Worm (Caenorhabditis elegans) whole organism, L4 larva: Measurements from ENCODE around the gene srpa-68.

Experiments used
- D1046.2 ChIP-seq: fragments of 200-800 bp; sonication (Bioruptor generic); IDR thresholded peaks from 2 replicates; pipeline ENCODE4 v1.3.6; 2022; ENCODE audit warnings: missing genetic modification characterization, missing compliant biosample characterization
- F37D6.2 ChIP-seq: sonication (generic microtip); optimal IDR thresholded peaks from 2 replicates; lab custom pipeline; 2016; ENCODE audit warnings: mild to moderate bottlenecking, missing genetic modification characterization, missing compliant biosample characterization
- R02D3.7 ChIP-seq: fragments of 150-350 bp; sonication (generic microtip); optimal IDR thresholded peaks from 3 replicates; lab custom pipeline; 2014; ENCODE audit warnings: missing biosample characterization, missing genetic modification characterization
- Y105C5A.15 ChIP-seq: fragments of 200-800 bp; sonication (Bioruptor generic); IDR thresholded peaks from 2 replicates; pipeline ENCODE4 v1.3.6; 2022; ENCODE audit warnings: missing genetic modification characterization, missing compliant biosample characterization
- Y48G9A.11 ChIP-seq: fragments of 200-800 bp; sonication (Bioruptor generic); IDR thresholded peaks from 2 replicates; pipeline ENCODE4 v1.3.6; 2022; ENCODE audit warnings: missing genetic modification reagents, missing genetic modification characterization, missing compliant biosample characterization
- ceh-20 ChIP-seq: fragments of 200-800 bp; sonication (Bioruptor generic); IDR thresholded peaks from 2 replicates; pipeline ENCODE4 v1.3.6; 2022; ENCODE audit warnings: missing genetic modification reagents, missing genetic modification characterization, missing compliant biosample characterization
- ceh-28 ChIP-seq: fragments of 150-350 bp; optimal IDR thresholded peaks from 2 replicates; lab custom pipeline; 2014; ENCODE audit warnings: missing biosample characterization, missing genetic modification reagents, missing genetic modification characterization
- cey-2 ChIP-seq: sonication (generic microtip); optimal IDR thresholded peaks from 3 replicates; lab custom pipeline; 2017; ENCODE audit warnings: missing genetic modification characterization, mild to moderate bottlenecking, missing compliant biosample characterization, antibody characterized with exemption, borderline replicate concordance; ENCODE audit not compliant: insufficient read depth
- ctbp-1 ChIP-seq: fragments of 200-800 bp; sonication (Bioruptor generic); IDR thresholded peaks from 2 replicates; pipeline ENCODE4 v1.3.6; 2022; ENCODE audit warnings: missing genetic modification reagents, missing genetic modification characterization, missing compliant biosample characterization
- daf-19 ChIP-seq: fragments of 200-800 bp; sonication (Bioruptor generic); conservative IDR thresholded peaks from 2 replicates; pipeline ENCODE4 v1.3.6; 2022; ENCODE audit warnings: missing genetic modification characterization, missing compliant biosample characterization
- dmd-8 ChIP-seq: fragments of 200-800 bp; sonication (Bioruptor generic); IDR thresholded peaks from 2 replicates; pipeline ENCODE4 v1.3.6; 2022; ENCODE audit warnings: missing genetic modification characterization, missing compliant biosample characterization
- dpl-1 ChIP-seq: fragments of 150-350 bp; optimal IDR thresholded peaks from 2 replicates; lab custom pipeline; 2014; ENCODE audit warnings: missing biosample characterization, missing genetic modification reagents, missing genetic modification characterization
- dve-1 ChIP-seq: sonication (generic microtip); optimal IDR thresholded peaks from 2 replicates; lab custom pipeline; 2017; ENCODE audit warnings: antibody characterized with exemption, mild to moderate bottlenecking, missing genetic modification characterization, missing compliant biosample characterization; ENCODE audit not compliant: insufficient read depth
- fos-1 ChIP-seq: fragments of 150-350 bp; optimal IDR thresholded peaks from 2 replicates; lab custom pipeline; 2014; ENCODE audit warnings: missing biosample characterization, missing genetic modification characterization
- gei-8 ChIP-seq: fragments of 200-800 bp; sonication (Bioruptor generic); optimal IDR thresholded peaks from 2 replicates; lab custom pipeline; 2018; ENCODE audit warnings: mild to moderate bottlenecking, missing genetic modification characterization, missing compliant biosample characterization
- hif-1 ChIP-seq, 2 experiments: sonication (generic microtip); optimal IDR thresholded peaks; 2 replicates each; lab custom pipeline; 2016 to 2017; ENCODE audit warnings: missing compliant biosample characterization in 2 of 2, missing genetic modification characterization in 2 of 2, missing genetic modification reagents in 2 of 2, missing genotype in 2 of 2, mild to moderate bottlenecking in 1 of 2
- hlh-30 ChIP-seq: sonication (generic microtip); optimal IDR thresholded peaks from 2 replicates; lab custom pipeline; 2017; ENCODE audit warnings: antibody characterized with exemption, mild to moderate bottlenecking, missing genetic modification characterization, missing compliant biosample characterization; ENCODE audit not compliant: insufficient read depth
- hmg-1.1 ChIP-seq: fragments of 200-800 bp; sonication (Bioruptor generic); IDR thresholded peaks from 2 replicates; pipeline ENCODE4 v1.3.6; 2022; ENCODE audit warnings: missing genetic modification reagents, missing genetic modification characterization, missing compliant biosample characterization
- jun-1 ChIP-seq: fragments of 150-350 bp; optimal IDR thresholded peaks from 2 replicates; lab custom pipeline; 2014; ENCODE audit warnings: missing biosample characterization, missing genetic modification reagents, missing genetic modification characterization
- lin-29 ChIP-seq: fragments of 200-800 bp; sonication (Bioruptor generic); IDR thresholded peaks from 2 replicates; pipeline ENCODE4 v1.3.6; 2022; ENCODE audit warnings: missing genetic modification reagents, missing genetic modification characterization, missing compliant biosample characterization
- lin-38 ChIP-seq: fragments of 200-800 bp; sonication (Bioruptor generic); IDR thresholded peaks from 2 replicates; pipeline ENCODE4 v1.3.6; 2022; ENCODE audit warnings: missing genetic modification reagents, missing genetic modification characterization, missing compliant biosample characterization
- lir-3 ChIP-seq: sonication (generic microtip); optimal IDR thresholded peaks from 2 replicates; lab custom pipeline; 2016; ENCODE audit warnings: mild to moderate bottlenecking, missing genetic modification characterization, missing compliant biosample characterization
- lsy-2 ChIP-seq, 2 experiments: fragments of 150-350 bp in 1 of 2; sonication (generic microtip) in 1 of 2; optimal IDR thresholded peaks; 2 replicates each; lab custom pipeline; 2014 to 2017; ENCODE audit warnings: missing biosample characterization in 2 of 2, missing genetic modification characterization in 2 of 2
- mes-2 ChIP-seq: sonication (generic microtip); optimal IDR thresholded peaks from 2 replicates; lab custom pipeline; 2016; ENCODE audit warnings: missing genotype, mild to moderate bottlenecking, missing genetic modification characterization, missing compliant biosample characterization; ENCODE audit not compliant: poor library complexity, severe bottlenecking
- mxl-3 ChIP-seq: fragments of 200-800 bp; sonication (Bioruptor generic); optimal IDR thresholded peaks from 2 replicates; lab custom pipeline; 2018; ENCODE audit warnings: mild to moderate bottlenecking, missing genetic modification characterization, missing compliant biosample characterization
- nhr-102 ChIP-seq: sonication (generic microtip); optimal IDR thresholded peaks from 2 replicates; lab custom pipeline; 2016; ENCODE audit warnings: mild to moderate bottlenecking, missing genetic modification characterization, moderate library complexity, missing compliant biosample characterization
- nhr-25 ChIP-seq: sonication (generic microtip); optimal IDR thresholded peaks from 2 replicates; lab custom pipeline; 2017; ENCODE audit warnings: missing genetic modification characterization, mild to moderate bottlenecking, missing compliant biosample characterization, antibody characterized with exemption, moderate library complexity, borderline replicate concordance; ENCODE audit not compliant: insufficient read depth
- nhr-42 ChIP-seq: fragments of 200-800 bp; sonication (Bioruptor generic); IDR thresholded peaks from 2 replicates; pipeline ENCODE4 v1.3.6; 2022; ENCODE audit warnings: missing genetic modification characterization, missing compliant biosample characterization
- nhr-6 ChIP-seq: fragments of 150-350 bp; optimal IDR thresholded peaks from 2 replicates; lab custom pipeline; 2014; ENCODE audit warnings: missing biosample characterization, missing genetic modification characterization
- php-3 ChIP-seq: fragments of 200-800 bp; sonication (Bioruptor generic); IDR thresholded peaks from 2 replicates; pipeline ENCODE4 v1.3.6; 2022; ENCODE audit warnings: missing genetic modification reagents, missing genetic modification characterization, missing compliant biosample characterization
- pqm-1 ChIP-seq: sonication (generic microtip); optimal IDR thresholded peaks from 2 replicates; lab custom pipeline; 2017; ENCODE audit warnings: missing biosample characterization, missing genetic modification characterization
- rbr-2 ChIP-seq: sonication (generic microtip); optimal IDR thresholded peaks from 2 replicates; lab custom pipeline; 2016; ENCODE audit warnings: missing genotype, missing genetic modification characterization, missing compliant biosample characterization
- saeg-2 ChIP-seq: fragments of 200-800 bp; sonication (Bioruptor generic); IDR thresholded peaks from 2 replicates; pipeline ENCODE4 v1.3.6; 2022; ENCODE audit warnings: missing genetic modification reagents, missing genetic modification characterization, missing compliant biosample characterization
- set-16 ChIP-seq: fragments of 200-800 bp; sonication (Bioruptor generic); IDR thresholded peaks from 2 replicates; pipeline ENCODE4 v1.3.6; 2022; ENCODE audit warnings: missing genetic modification reagents, missing genetic modification characterization, missing compliant biosample characterization
- snpc-1.2 ChIP-seq: fragments of 200-800 bp; sonication (Bioruptor generic); IDR thresholded peaks from 2 replicates; pipeline ENCODE4 v1.3.6; 2022; ENCODE audit warnings: missing genetic modification reagents, missing genetic modification characterization, missing compliant biosample characterization
- spr-3 ChIP-seq: fragments of 200-800 bp; sonication (Bioruptor generic); optimal IDR thresholded peaks from 2 replicates; lab custom pipeline; 2018; ENCODE audit warnings: mild to moderate bottlenecking, missing genetic modification characterization, missing compliant biosample characterization
- unc-39 ChIP-seq: sonication (generic microtip); optimal IDR thresholded peaks from 2 replicates; lab custom pipeline; 2017; ENCODE audit warnings: missing biosample characterization, missing genetic modification characterization
- vab-7 ChIP-seq: fragments of 200-800 bp; sonication (Bioruptor generic); IDR thresholded peaks from 2 replicates; pipeline ENCODE4 v1.3.6; 2022; ENCODE audit warnings: missing genetic modification reagents, missing genetic modification characterization, missing compliant biosample characterization
- zfp-3 ChIP-seq: fragments of 200-800 bp; sonication (Bioruptor generic); conservative IDR thresholded peaks from 2 replicates; pipeline ENCODE4 v1.3.6; 2022; ENCODE audit warnings: missing genetic modification reagents, missing genetic modification characterization, missing compliant biosample characterization
- zip-11 ChIP-seq: fragments of 200-800 bp; sonication (Bioruptor generic); IDR thresholded peaks from 2 replicates; pipeline ENCODE4 v1.3.6; 2022; ENCODE audit warnings: missing genetic modification characterization, missing compliant biosample characterization
- zip-2 ChIP-seq: fragments of 150-350 bp; optimal IDR thresholded peaks from 2 replicates; lab custom pipeline; 2014; ENCODE audit warnings: missing biosample characterization, missing genetic modification characterization

Gene srpa-68

ce11 chrV:12291587-12291986 lies at the start of gene srpa-68, which contains the start of gene srh-16 (continued):
- peak; percentile 78 for TF ChIP-seq zip-2 (tag; lab: Kevin White, UChicago)
- peak; percentile 87 for TF ChIP-seq ceh-20 (GFP tag; lab: Robert Waterston, UW)
- 0 out of 2 replicates have a peak, but pooled peaks have one; percentile 67 for TF ChIP-seq D1046.2 (GFP tag; lab: Robert Waterston, UW)
- TF ChIP-seq ctbp-1: peak; percentile 67
- 0 out of 2 replicates have a peak, but pooled peaks have one; percentile 17 for TF ChIP-seq daf-19 (GFP tag; lab: Robert Waterston, UW)
- peak; percentile 71 for TF ChIP-seq F37D6.2 (tag; lab: Kevin White, UChicago)
- TF ChIP-seq vab-7 (GFP tag; lab: Robert Waterston, UW): no peak
- TF ChIP-seq set-16 (GFP tag; lab: Robert Waterston, UW): no peak
- peak; percentile 86 for TF ChIP-seq Y48G9A.11 (GFP tag; lab: Robert Waterston, UW)
- TF ChIP-seq hmg-1.1 (GFP tag; lab: Robert Waterston, UW): peak; percentile 86
- no peak for TF ChIP-seq zfp-3 (GFP tag; lab: Robert Waterston, UW)
- TF ChIP-seq dmd-8: no peak
- peak; percentile 88 for TF ChIP-seq dve-1
- peak; percentile 36 for TF ChIP-seq lir-3 (tag; lab: Kevin White, UChicago)
- TF ChIP-seq pqm-1 (tag; lab: Kevin White, UChicago): peak; percentile 28
- peak; percentile 89 for TF ChIP-seq rbr-2 (tag; lab: Kevin White, UChicago)
- TF ChIP-seq jun-1 (tag; lab: Kevin White, UChicago): peak; percentile 57
- TF ChIP-seq lin-38 (GFP tag; lab: Robert Waterston, UW): peak; percentile 88
- no peak for TF ChIP-seq unc-39 (tag; lab: Kevin White, UChicago)
- peak; percentile 63 for TF ChIP-seq lin-29
- peak; percentile 61; the same call in 1 of the 2 replicates for TF ChIP-seq snpc-1.2 (GFP tag; lab: Robert Waterston, UW)
- TF ChIP-seq ceh-28 (tag; lab: Kevin White, UChicago): no peak
- no peak for TF ChIP-seq Y105C5A.15 (GFP tag; lab: Robert Waterston, UW)
- TF ChIP-seq hif-1 (tag; optimal IDR thresholded peaks at IDR 0.05; lab: Kevin White, UChicago): peak in 1 of 2 experiments; percentile 44
- peak; percentile 80 for TF ChIP-seq hlh-30 (tag; lab: Kevin White, UChicago)
- TF ChIP-seq nhr-42 (GFP tag; lab: Robert Waterston, UW): 0 out of 2 replicates have a peak, but pooled peaks have one; percentile 44
- no peak for TF ChIP-seq fos-1

- TF ChIP-seq mxl-3: no peak
- no peak for TF ChIP-seq saeg-2 (GFP tag; lab: Robert Waterston, UW)
- no peak for TF ChIP-seq lsy-2 (tag; optimal IDR thresholded peaks at IDR 0.05; lab: Kevin White, UChicago)
- no peak for TF ChIP-seq daf-19 (GFP tag; lab: Robert Waterston, UW)
- TF ChIP-seq mes-2 (tag; lab: Kevin White, UChicago): no peak
- no peak for TF ChIP-seq Y48G9A.11 (GFP tag; lab: Robert Waterston, UW)
- TF ChIP-seq nhr-6 (tag; lab: Kevin White, UChicago): no peak
- no peak for TF ChIP-seq nhr-25 (tag; lab: Kevin White, UChicago)
- TF ChIP-seq nhr-102 (tag; lab: Kevin White, UChicago): no peak
- TF ChIP-seq spr-3: no peak
- TF ChIP-seq unc-39 (tag; lab: Kevin White, UChicago): no peak
- no peak for TF ChIP-seq php-3 (GFP tag; lab: Robert Waterston, UW)
- no peak for TF ChIP-seq zip-11
- TF ChIP-seq R02D3.7 (tag; lab: Kevin White, UChicago): no peak
- no peak for TF ChIP-seq cey-2 (tag; lab: Kevin White, UChicago)
- no peak for TF ChIP-seq jun-1 (tag; lab: Kevin White, UChicago)
- TF ChIP-seq dmd-8: no peak
- TF ChIP-seq gei-8 (GFP tag; lab: Kevin White, UChicago): no peak
- TF ChIP-seq dpl-1 (GFP tag; lab: Kevin White, UChicago): no peak
Observed at ce11 chrV:12337894-12338293, 46.4 kb upstream of the srpa-68 start, which contains the start of gene twk-13. Gene twk-13 (minus strand): TSS chrV:12337994.
